Worm (Caenorhabditis elegans): ENCODE results near the gene R10E4.6.

Gene R10E4.6

DNA sequence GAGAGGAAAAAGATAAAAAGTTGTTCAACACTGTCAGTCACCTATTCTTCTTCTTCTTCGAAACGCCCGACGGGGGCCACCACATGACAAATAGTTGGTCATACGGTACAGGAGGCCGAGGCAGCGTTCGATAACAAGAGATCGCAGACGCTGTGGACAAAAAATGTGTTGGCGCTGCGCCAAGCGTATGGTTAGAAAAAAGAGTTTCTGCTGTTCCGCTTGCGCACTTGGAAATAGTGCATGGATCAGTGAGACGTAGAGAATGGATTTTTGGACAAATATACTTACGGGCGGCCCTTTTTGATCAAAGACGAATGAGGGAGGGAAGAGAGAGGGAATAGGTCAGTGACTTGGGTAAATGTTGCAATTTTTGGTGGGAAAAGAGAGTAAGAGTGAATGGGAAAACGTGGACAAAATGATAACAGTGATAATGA, 8.5 kb upstream of the R10E4.6 start (continued):
- no peak for TF ChIP-seq T07F8.4 (tag; optimal IDR thresholded peaks at IDR 0.05)
- TF ChIP-seq B0261.1 (tag; optimal IDR thresholded peaks at IDR 0.05) = no peak
- TF ChIP-seq madf-8 (GFP tag; conservative IDR thresholded peaks at IDR 0.05) = no peak
- no peak for TF ChIP-seq egl-18 (GFP tag; IDR thresholded peaks at IDR 0.05)
- TF ChIP-seq lag-1 (GFP tag; IDR thresholded peaks at IDR 0.05) = no peak
- no peak for TF ChIP-seq snpc-4 (GFP tag; optimal IDR thresholded peaks at IDR 0.05)
- TF ChIP-seq snpc-4 (tag; optimal IDR thresholded peaks at IDR 0.05) = peak in 3 of 4 experiments; percentile 20 to 57 (median 52)
- peak; percentile 78 for TF ChIP-seq dox-1 (GFP tag; IDR thresholded peaks at IDR 0.05)
- no peak for TF ChIP-seq cebp-2 (GFP tag; IDR thresholded peaks at IDR 0.05)
- no peak for TF ChIP-seq ekl-4 (GFP tag; IDR thresholded peaks at IDR 0.05)
- no peak for TF ChIP-seq F10E7.11 (tag; optimal IDR thresholded peaks at IDR 0.05)
- TF ChIP-seq chd-7 (tag; optimal IDR thresholded peaks at IDR 0.05) = peak; percentile 51
- TF ChIP-seq sptf-2 (GFP tag; optimal IDR thresholded peaks at IDR 0.05) = no peak
- TF ChIP-seq efl-1 (GFP tag; optimal IDR thresholded peaks at IDR 0.05) = no peak
- no peak for TF ChIP-seq zim-3 (tag; optimal IDR thresholded peaks at IDR 0.05)
- no peak for TF ChIP-seq mxl-1 (tag; optimal IDR thresholded peaks at IDR 0.05)
- TF ChIP-seq fkh-3 (tag; optimal IDR thresholded peaks at IDR 0.05) = no peak
- TF ChIP-seq ceh-40 (GFP tag; IDR thresholded peaks at IDR 0.05) = no peak
- no peak for TF ChIP-seq unc-130 (GFP tag; optimal IDR thresholded peaks at IDR 0.05)
- TF ChIP-seq attf-6 (GFP tag; IDR thresholded peaks at IDR 0.05) = no peak
- no peak for TF ChIP-seq bed-1 (GFP tag; IDR thresholded peaks at IDR 0.05)
- TF ChIP-seq mel-28 (tag; optimal IDR thresholded peaks at IDR 0.05; ENCODE audit: borderline replicate concordance) = no peak
- no peak for TF ChIP-seq athp-1 (tag; optimal IDR thresholded peaks at IDR 0.05)
- TF ChIP-seq unc-62 (GFP tag; optimal IDR thresholded peaks at IDR 0.05) = peak; percentile 35
- no peak for TF ChIP-seq Y67H2A.10 (GFP tag; conservative IDR thresholded peaks at IDR 0.05)
- no peak for TF ChIP-seq Y56A3A.18 (GFP tag; IDR thresholded peaks at IDR 0.05)
- no peak for TF ChIP-seq ceh-100 (GFP tag; IDR thresholded peaks at IDR 0.05)
- no peak for TF ChIP-seq lin-26 (GFP tag; IDR thresholded peaks at IDR 0.05)
- TF ChIP-seq let-526 (GFP tag; IDR thresholded peaks at IDR 0.05) = 0 out of 2 replicates have a peak, but pooled peaks have one; percentile 60
- TF ChIP-seq ztf-26 (tag; optimal IDR thresholded peaks at IDR 0.05) = peak; percentile 75
- peak; percentile 73 for TF ChIP-seq zfh-2 (GFP tag; conservative IDR thresholded peaks at IDR 0.05)
- TF ChIP-seq pha-4 (tag; optimal IDR thresholded peaks at IDR 0.05) = peak; percentile 57
- no peak for TF ChIP-seq egrh-3 (GFP tag; IDR thresholded peaks at IDR 0.05)
- TF ChIP-seq rec-8 (tag; optimal IDR thresholded peaks at IDR 0.05) = no peak
- peak; percentile 32 for TF ChIP-seq lin-54 (GFP tag; optimal IDR thresholded peaks at IDR 0.05)
- TF ChIP-seq bed-2 (GFP tag; IDR thresholded peaks at IDR 0.05) = no peak
- TF ChIP-seq F37B4.10 (GFP tag; IDR thresholded peaks at IDR 0.05) = no peak
- TF ChIP-seq D2030.7 (GFP tag; IDR thresholded peaks at IDR 0.05) = no peak
- no peak for TF ChIP-seq F57A8.1 (GFP tag; optimal IDR thresholded peaks at IDR 0.05)
- TF ChIP-seq ccch-3 (GFP tag; optimal IDR thresholded peaks at IDR 0.05) = no peak
- no peak for TF ChIP-seq madf-3 (GFP tag; IDR thresholded peaks at IDR 0.05)
- peak; percentile 43 for TF ChIP-seq tbp1 (GFP tag; optimal IDR thresholded peaks at IDR 0.05)
- TF ChIP-seq him-1 (tag; optimal IDR thresholded peaks at IDR 0.05) = no peak
- TF ChIP-seq rpc-1 (optimal IDR thresholded peaks at IDR 0.05) = no peak
- no peak for TF ChIP-seq rpc-1 (tag; optimal IDR thresholded peaks at IDR 0.05)
- TF ChIP-seq die-1 (tag; optimal IDR thresholded peaks at IDR 0.05) = peak; percentile 25
- TF ChIP-seq somi-1 (GFP tag; optimal IDR thresholded peaks at IDR 0.05) = peak; percentile 75
- TF ChIP-seq ztf-25 (GFP tag; IDR thresholded peaks at IDR 0.05) = no peak
- TF ChIP-seq nhr-90 (tag; optimal IDR thresholded peaks at IDR 0.05) = peak; percentile 54
- TF ChIP-seq hrde-1 (tag; optimal IDR thresholded peaks at IDR 0.05; ENCODE audit: borderline replicate concordance) = no peak

All from whole organism, young adult.